Comparison of ENCODE assay signal across 3 fruit fly cellular contexts in the genomic region with DNA sequence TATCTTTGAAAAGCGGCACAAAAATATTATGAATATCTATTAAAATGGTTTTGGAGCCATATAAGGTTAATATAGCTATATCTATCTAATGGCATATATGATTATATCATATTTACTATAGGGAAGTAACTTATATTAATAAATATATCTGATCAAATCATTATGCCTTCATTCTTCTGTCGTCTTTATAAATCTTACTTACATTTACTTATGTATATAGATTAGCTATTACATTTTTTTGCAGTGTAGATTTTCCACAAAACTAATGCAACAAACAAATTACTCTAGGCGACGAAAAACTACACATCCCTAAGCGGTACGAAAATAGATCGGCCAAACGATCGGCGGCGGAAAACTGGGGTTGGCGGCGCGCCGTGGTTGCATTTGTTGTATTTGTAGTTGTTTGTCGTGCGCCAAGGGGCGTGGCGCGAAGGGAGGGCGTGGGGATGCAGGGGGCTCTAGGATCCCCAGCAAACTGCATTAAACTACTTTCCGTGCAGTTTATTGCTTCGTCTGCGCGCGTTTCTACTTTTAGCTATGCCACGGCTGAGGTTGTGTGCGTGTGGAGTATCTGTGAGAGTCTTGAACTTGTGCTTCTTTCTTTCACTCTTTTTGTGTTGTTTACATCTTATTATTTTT.
TF ChIP-seq lines count a peak whose summit lies in the region.

No protein-coding gene starts in this region.

- TF ChIP-seq CTCF in whole organism, embryonic (GFP tag; optimal IDR thresholded peaks at IDR 0.05; lab: Kevin White, UChicago) = no peak

TF ChIP-seq in whole organism, embryonic, 481 proteins besides CTCF, POLR2A, EP300 and RAD21 (continues in another document):
- TF ChIP-seq CG1603 (tag; optimal IDR thresholded peaks at IDR 0.05; lab: Kevin White, UChicago) (no peak), Side (GFP tag; optimal IDR thresholded peaks at IDR 0.05; lab: Kevin White, UChicago) (no peak), phol (tag; optimal IDR thresholded peaks at IDR 0.05; lab: Kevin White, UChicago) (peak; percentile 39), fd96Cb (tag; optimal IDR thresholded peaks at IDR 0.05; lab: Kevin White, UChicago) (peak; percentile 15), CG17912 (GFP tag; optimal IDR thresholded peaks at IDR 0.05; lab: Kevin White, UChicago) (no peak), Blimp-1 (GFP tag; optimal IDR thresholded peaks at IDR 0.05; lab: Kevin White, UChicago) (peak; percentile 32), CG8924 (tag; optimal IDR thresholded peaks at IDR 0.05; lab: Kevin White, UChicago) (no peak), CG10979 (tag; optimal IDR thresholded peaks at IDR 0.05; lab: Kevin White, UChicago) (peak; percentile 61), peb (GFP tag; IDR thresholded peaks at IDR 0.05; lab: Robert Waterston, UW) (0 out of 2 replicates have a peak, but pooled peaks have one; percentile 8), YL-1 (GFP tag; optimal IDR thresholded peaks at IDR 0.05; lab: Kevin White, UChicago) (no peak), Dp (GFP tag; optimal IDR thresholded peaks at IDR 0.05; lab: Kevin White, UChicago) (no peak), CG30403 (GFP tag; optimal IDR thresholded peaks at IDR 0.05; lab: Kevin White, UChicago) (no peak), CG15479 (GFP tag; optimal IDR thresholded peaks at IDR 0.05; lab: Kevin White, UChicago) (no peak), CG17361 (GFP tag; IDR thresholded peaks at IDR 0.05; lab: Robert Waterston, UW) (peak; percentile 25; the same call in 1 of the 3 replicates), CG18476 (GFP tag; optimal IDR thresholded peaks at IDR 0.05; lab: Kevin White, UChicago) (no peak), Atf3 (GFP tag; optimal IDR thresholded peaks at IDR 0.05; lab: Kevin White, UChicago) (no peak), Oli (tag; optimal IDR thresholded peaks at IDR 0.05; lab: Kevin White, UChicago) (no peak), toy (GFP tag; IDR thresholded peaks at IDR 0.05; lab: Robert Waterston, UW) (no peak), NfI (GFP tag; optimal IDR thresholded peaks at IDR 0.05; lab: Kevin White, UChicago) (no peak), CG11504 (tag; optimal IDR thresholded peaks at IDR 0.05; lab: Kevin White, UChicago) (peak; percentile 24), cg (GFP tag; optimal IDR thresholded peaks at IDR 0.05; lab: Kevin White, UChicago) (peak; percentile 13), lola (GFP tag; optimal IDR thresholded peaks at IDR 0.05; lab: Kevin White, UChicago) (peak in 1 of 3 experiments; percentile 50), CG12299 (tag; optimal IDR thresholded peaks at IDR 0.05; lab: Kevin White, UChicago) (no peak), Ets65A (GFP tag; lab: Kevin White, UChicago) (no peak), CG18262 (tag; optimal IDR thresholded peaks at IDR 0.05; lab: Kevin White, UChicago) (peak; percentile 39), HLH4C (GFP tag; IDR thresholded peaks at IDR 0.05; lab: Robert Waterston, UW; ENCODE audit: partially characterized antibody) (no peak), Nf-YA (GFP tag; IDR thresholded peaks at IDR 0.05; lab: Robert Waterston, UW) (no peak), tna (GFP tag; IDR thresholded peaks at IDR 0.05; lab: Robert Waterston, UW; ENCODE audit: partially characterized antibody) (no peak)

TF ChIP-seq in whole organism, prepupa, 60 proteins besides CTCF, POLR2A, EP300 and RAD21:
- peak; percentile 11 for TF ChIP-seq CG32006 (GFP tag; optimal IDR thresholded peaks at IDR 0.05; lab: Kevin White, UChicago)
- no peak for TF ChIP-seq CG6792 (GFP tag; optimal IDR thresholded peaks at IDR 0.05; lab: Kevin White, UChicago)
- no peak for TF ChIP-seq CG10631 (GFP tag; optimal IDR thresholded peaks at IDR 0.05; lab: Kevin White, UChicago)
- peak; percentile 37 for TF ChIP-seq Eip78C (GFP tag; lab: Kevin White, UChicago)
- 0 out of 2 replicates have a peak, but pooled peaks have one; percentile 38 for TF ChIP-seq CG15336 (GFP tag; IDR thresholded peaks at IDR 0.05; lab: Robert Waterston, UW)
- TF ChIP-seq salr (GFP tag; optimal IDR thresholded peaks at IDR 0.05; lab: Kevin White, UChicago) = peak in 1 of 2 experiments; percentile 30
- 0 out of 3 replicates have a peak, but pooled peaks have one; percentile 18 for TF ChIP-seq eg (GFP tag; IDR thresholded peaks at IDR 0.05; lab: Robert Waterston, UW)
- TF ChIP-seq Hr4 (GFP tag; optimal IDR thresholded peaks at IDR 0.05; lab: Kevin White, UChicago) = no peak
- TF ChIP-seq pdm3 (GFP tag; optimal IDR thresholded peaks at IDR 0.05; lab: Kevin White, UChicago) = no peak
- TF ChIP-seq spab (GFP tag; optimal IDR thresholded peaks at IDR 0.05; lab: Kevin White, UChicago) = no peak
TF ChIP-seq in whole organism, prepupa: peak in this region for 5.

TF ChIP-seq in whole organism, pupa, 21 proteins besides CTCF, POLR2A, EP300 and RAD21:
- TF ChIP-seq EcR (GFP tag; optimal IDR thresholded peaks at IDR 0.05; lab: Kevin White, UChicago) (peak; percentile 12), CG4496 (GFP tag; IDR thresholded peaks at IDR 0.05; lab: Robert Waterston, UW) (peak; percentile 33; the same call in 1 of the 3 replicates), CG9948 (tag; optimal IDR thresholded peaks at IDR 0.05; lab: Kevin White, UChicago) (peak; percentile 29), CG12605 (GFP tag; IDR thresholded peaks at IDR 0.05; lab: Robert Waterston, UW) (no peak), CG17806 (tag; optimal IDR thresholded peaks at IDR 0.05; lab: Kevin White, UChicago) (no peak), CG10348 (GFP tag; IDR thresholded peaks at IDR 0.05; lab: Robert Waterston, UW) (no peak), CG8301 (tag; optimal IDR thresholded peaks at IDR 0.05; lab: Kevin White, UChicago) (peak; percentile 41), D1 (tag; optimal IDR thresholded peaks at IDR 0.05; lab: Kevin White, UChicago) (no peak), fd96Ca (GFP tag; IDR thresholded peaks at IDR 0.05; lab: Robert Waterston, UW) (peak; percentile 36; the same call in 1 of the 3 replicates), Ets98B (GFP tag; IDR thresholded peaks at IDR 0.05; lab: Robert Waterston, UW) (no peak), CG34367 (tag; optimal IDR thresholded peaks at IDR 0.05; lab: Kevin White, UChicago) (no peak), CG8159 (tag; optimal IDR thresholded peaks at IDR 0.05; lab: Kevin White, UChicago) (no peak), CG15710 (tag; optimal IDR thresholded peaks at IDR 0.05; lab: Kevin White, UChicago) (no peak), rn (GFP tag; IDR thresholded peaks at IDR 0.05; lab: Robert Waterston, UW) (no peak), CG14655 (GFP tag; optimal IDR thresholded peaks at IDR 0.05; lab: Kevin White, UChicago) (peak; percentile 50), Pif1A (GFP tag; optimal IDR thresholded peaks at IDR 0.05; lab: Kevin White, UChicago) (no peak), Pif1B (GFP tag; optimal IDR thresholded peaks at IDR 0.05; lab: Kevin White, UChicago) (no peak), gl (tag; optimal IDR thresholded peaks at IDR 0.05; lab: Kevin White, UChicago) (no peak), Snoo (tag; optimal IDR thresholded peaks at IDR 0.05; lab: Kevin White, UChicago) (no peak), CG13204 (GFP tag; optimal IDR thresholded peaks at IDR 0.05; lab: Kevin White, UChicago) (peak; percentile 30), CG32121 (GFP tag; IDR thresholded peaks at IDR 0.05; lab: Robert Waterston, UW) (no peak; the same call in 1 of the 2 replicates)
TF ChIP-seq in whole organism, pupa: peak in this region for 7.

Comparison
In these comparisons a context has a peak if more than half of its experiments do, and no peak if none do; other contexts are left out.
1. Of the 7 proteins assayed by ChIP-seq in both whole organism, embryonic and whole organism, prepupa: peak only in whole organism, embryonic: Blimp-1 and Sox102F; only in whole organism, prepupa: none; in both: none; in neither: 5.